Worm (Caenorhabditis elegans) whole organism, midembryonic: ENCODE measurements around the gene C49F5.5.
A peak's percentile ranks its signal among the peaks of the same experiment; 100 is the strongest.

Source experiments
- T22C8.4 ChIP-seq: fragments of 200-800 bp; sonication (Bioruptor generic); IDR thresholded peaks from 2 replicates; pipeline ENCODE4 v1.3.6; 2022; ENCODE audit warnings: missing genetic modification characterization, missing compliant biosample characterization
- cog-1 ChIP-seq: sonication (generic microtip); optimal IDR thresholded peaks from 2 replicates; lab custom pipeline; 2016; ENCODE audit warnings: missing genetic modification characterization, missing compliant biosample characterization
- flt-1 ChIP-seq: fragments of 200-800 bp; sonication (Bioruptor generic); IDR thresholded peaks from 2 replicates; pipeline ENCODE4 v1.3.6; 2022; ENCODE audit warnings: missing genetic modification characterization, missing compliant biosample characterization
- klf-2 ChIP-seq: fragments of 200-800 bp; sonication (Bioruptor generic); conservative IDR thresholded peaks from 2 replicates; pipeline ENCODE4 v1.3.6; 2022; ENCODE audit warnings: missing genetic modification reagents, missing genetic modification characterization, missing compliant biosample characterization
- med-1 ChIP-seq: sonication (generic microtip); optimal IDR thresholded peaks from 2 replicates; lab custom pipeline; 2017; ENCODE audit warnings: missing genetic modification characterization, mild to moderate bottlenecking, missing compliant biosample characterization, antibody characterized with exemption, missing genetic modification reagents; ENCODE audit not compliant: insufficient read depth
- ref-1 ChIP-seq: fragments of 200-800 bp; sonication (Bioruptor generic); conservative IDR thresholded peaks from 2 replicates; pipeline ENCODE4 v1.3.6; 2022; ENCODE audit warnings: missing genetic modification reagents, missing genetic modification characterization, missing compliant biosample characterization
- tab-1 ChIP-seq: fragments of 200-800 bp; sonication (Bioruptor generic); IDR thresholded peaks from 2 replicates; pipeline ENCODE4 v1.3.6; 2022; ENCODE audit warnings: missing genetic modification characterization, missing compliant biosample characterization
- ztf-23 ChIP-seq: fragments of 200-800 bp; sonication (Bioruptor generic); IDR thresholded peaks from 2 replicates; pipeline ENCODE4 v1.3.6; 2022; ENCODE audit warnings: missing genetic modification reagents, missing genetic modification characterization, missing compliant biosample characterization
- ztf-29 ChIP-seq: fragments of 200-800 bp; sonication (Bioruptor generic); IDR thresholded peaks from 2 replicates; pipeline ENCODE4 v1.3.6; 2022; ENCODE audit warnings: missing genetic modification reagents, missing genetic modification characterization, missing compliant biosample characterization

Gene C49F5.5

DNA sequence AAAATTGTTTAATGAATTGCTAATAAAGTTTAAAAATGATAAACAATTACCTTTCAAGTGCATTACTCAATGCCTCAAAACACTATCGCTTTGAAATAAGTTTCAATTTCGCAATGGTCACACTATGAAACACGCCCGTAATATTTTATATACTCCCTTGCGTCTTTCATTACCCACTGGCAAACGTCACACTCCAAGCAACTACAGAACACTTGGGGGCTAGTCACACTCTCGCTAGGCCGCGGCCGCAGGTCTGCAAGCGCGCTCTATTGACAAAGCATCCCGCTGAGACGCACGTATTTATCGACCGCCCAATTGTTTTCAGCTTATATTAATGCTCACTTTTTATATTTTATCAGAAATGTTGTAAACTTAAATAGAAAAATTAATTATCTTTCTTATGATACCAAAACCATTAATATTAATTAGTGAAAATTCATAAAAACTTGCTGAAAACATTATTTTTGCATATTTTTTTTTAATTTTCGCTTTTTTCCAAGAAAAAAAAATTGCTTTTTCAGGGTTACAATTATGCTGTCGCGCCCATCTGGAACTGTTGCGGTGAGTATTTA, 32.0 kb downstream of the C49F5.5 start, which contains the start of the genes nmat-1 and ucr-2.1:
Gene nmat-1, minus strand, starts transcription at position 136 of the 572 bp plus-strand sequence.
Gene ucr-2.1, plus strand, starts transcription at position 522 of the 572 bp plus-strand sequence.
- 0 out of 2 replicates have a peak, but pooled peaks have one; percentile 27 for TF ChIP-seq flt-1
- no peak; the same call in 1 of the 2 replicates for TF ChIP-seq ztf-29 (GFP tag; lab: Robert Waterston, UW)
- no peak for TF ChIP-seq klf-2 (GFP tag; lab: Robert Waterston, UW)

DNA sequence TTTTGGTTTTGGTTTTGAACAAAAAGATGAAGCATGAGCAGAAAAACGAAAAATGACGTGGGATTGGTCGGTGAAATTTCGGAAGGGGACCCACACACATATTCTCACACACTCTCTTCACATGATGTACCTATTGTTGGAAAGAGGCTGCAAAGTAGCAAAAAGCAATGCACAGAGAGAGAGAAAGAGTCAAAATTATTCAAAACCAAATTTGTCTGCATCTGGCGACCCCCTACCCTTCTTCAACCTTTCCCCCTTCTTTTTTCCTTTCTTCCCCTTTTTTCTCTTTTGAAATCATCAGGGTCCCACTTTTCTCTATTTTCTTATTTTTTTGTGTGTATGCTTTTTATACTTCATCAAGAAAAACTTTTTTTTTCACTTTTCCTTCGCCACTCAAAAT, 35.5 kb downstream of the C49F5.5 start:
- TF ChIP-seq ref-1 (GFP tag; lab: Robert Waterston, UW) (no peak), flt-1 (peak; percentile 39; the same call in 1 of the 2 replicates), cog-1 (tag; lab: Kevin White, UChicago) (no peak)

DNA sequence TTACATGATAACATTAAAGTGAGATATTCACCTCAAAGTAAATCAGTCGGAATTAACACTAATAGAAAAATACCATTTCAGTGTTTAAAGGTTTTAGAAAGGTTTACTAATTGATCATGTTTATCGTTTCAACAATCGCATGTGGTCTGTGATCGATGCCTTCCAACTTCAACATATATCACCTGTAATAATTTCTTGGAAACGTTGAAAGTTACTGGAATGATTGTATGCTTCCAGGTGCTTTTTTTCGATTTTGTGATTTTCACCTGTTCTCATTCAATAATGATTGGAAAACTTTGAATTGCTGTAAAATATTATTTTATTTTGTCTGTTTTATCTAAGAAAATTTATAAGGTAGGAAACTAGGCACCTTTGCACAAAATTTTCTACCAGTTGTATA, 36.5 kb downstream of the C49F5.5 start:
- no peak for TF ChIP-seq klf-2 (GFP tag; lab: Robert Waterston, UW)
- no peak for TF ChIP-seq tab-1
- no peak for TF ChIP-seq ztf-29 (GFP tag; lab: Robert Waterston, UW)
- no peak for TF ChIP-seq flt-1

DNA sequence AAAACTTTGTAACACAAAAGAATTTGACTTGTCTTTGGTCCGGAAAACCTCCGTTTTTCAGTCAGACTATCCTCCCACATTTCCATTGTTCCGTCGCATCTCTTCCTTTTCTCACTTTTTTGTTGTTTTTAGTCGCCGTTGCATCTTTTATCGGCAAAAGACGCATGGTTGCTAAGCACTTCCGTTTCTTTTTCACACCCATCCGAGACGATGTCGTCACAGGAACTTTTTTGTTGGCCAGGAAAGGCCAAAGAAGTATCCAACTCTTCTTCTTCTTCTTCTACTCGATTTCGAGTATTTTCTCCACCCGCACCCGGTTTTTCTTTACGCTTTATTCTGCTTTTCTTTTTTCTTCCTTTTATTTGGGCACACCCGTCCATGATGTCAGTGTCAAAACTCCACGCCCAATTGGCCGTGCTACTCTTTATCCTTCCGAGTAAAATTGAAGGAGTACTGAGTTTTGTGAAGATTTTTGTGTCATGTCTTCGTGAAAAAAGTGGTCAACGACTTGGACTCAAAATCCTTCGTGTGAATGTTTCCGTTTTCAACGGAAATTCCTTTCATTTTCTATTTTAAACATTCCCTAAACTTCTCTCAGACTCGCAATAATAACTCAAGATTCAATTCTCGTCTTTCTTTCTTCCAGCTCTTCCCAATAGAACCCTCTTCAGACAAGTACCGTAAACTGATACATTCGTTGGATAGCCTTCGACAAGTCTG, 39.2 kb downstream of the C49F5.5 start, which contains the start of gene B0198.2:
Gene B0198.2, plus strand, starts transcription at position 670 of the 720 bp plus-strand sequence.
- TF ChIP-seq ref-1 (GFP tag; lab: Robert Waterston, UW) (no peak), cog-1 (tag; lab: Kevin White, UChicago) (no peak), med-1 (GFP tag; lab: Kevin White, UChicago) (no peak), flt-1 (no peak), T22C8.4 (GFP tag; lab: Robert Waterston, UW) (no peak), ztf-23 (GFP tag; lab: Robert Waterston, UW) (no peak), ztf-29 (GFP tag; lab: Robert Waterston, UW) (no peak), klf-2 (GFP tag; lab: Robert Waterston, UW) (no peak), tab-1 (no peak)

DNA sequence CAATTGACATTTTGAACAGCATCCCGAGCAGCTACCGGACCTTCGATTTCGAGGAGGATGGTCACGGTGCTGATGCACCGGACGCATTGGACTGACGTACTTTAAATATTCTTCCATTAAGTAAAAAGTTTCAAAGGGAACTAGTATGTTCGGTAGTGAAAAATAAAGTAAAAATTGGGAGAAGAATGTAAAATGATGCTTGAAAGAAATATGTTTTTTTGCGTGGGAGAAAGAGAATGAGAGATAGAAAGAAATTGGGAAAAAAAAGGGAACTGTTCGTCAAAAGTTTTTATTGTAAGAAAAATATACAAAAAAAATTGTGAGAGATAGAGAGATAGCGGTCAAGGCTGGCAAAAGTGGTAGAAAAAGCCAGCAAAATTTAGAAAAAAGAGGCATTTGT, 48.0 kb downstream of the C49F5.5 start, which contains the start of gene tsp-20:
Gene tsp-20, minus strand, starts transcription at position 101 of the 400 bp plus-strand sequence.
- TF ChIP-seq med-1 (GFP tag; lab: Kevin White, UChicago) (no peak), klf-2 (GFP tag; lab: Robert Waterston, UW) (no peak), ztf-29 (GFP tag; lab: Robert Waterston, UW) (no peak), flt-1 (no peak), T22C8.4 (GFP tag; lab: Robert Waterston, UW) (no peak), ztf-23 (GFP tag; lab: Robert Waterston, UW) (no peak), cog-1 (tag; lab: Kevin White, UChicago) (no peak)

DNA sequence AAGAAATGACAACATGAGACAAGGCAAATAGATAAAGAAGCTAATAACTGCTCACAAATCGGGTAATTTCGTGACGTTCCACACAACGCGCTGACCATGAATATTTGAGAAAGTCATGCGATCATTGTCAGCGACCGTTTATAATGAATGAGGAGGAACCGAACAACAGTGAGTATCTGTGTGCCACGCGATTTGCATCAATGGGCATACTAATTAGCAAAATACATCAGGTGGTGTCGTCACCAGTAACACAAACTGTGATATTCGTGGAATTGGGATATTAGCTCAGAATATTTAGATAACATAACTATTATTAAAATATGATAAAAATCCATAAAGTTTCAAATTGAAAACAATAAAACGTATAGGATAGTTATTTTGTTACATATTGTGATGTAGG, 48.7 kb downstream of the C49F5.5 start:
- TF ChIP-seq T22C8.4 (GFP tag; lab: Robert Waterston, UW), result no peak
- no peak for TF ChIP-seq ztf-23 (GFP tag; lab: Robert Waterston, UW)
- no peak for TF ChIP-seq med-1 (GFP tag; lab: Kevin White, UChicago)
- no peak for TF ChIP-seq ztf-29 (GFP tag; lab: Robert Waterston, UW)
- TF ChIP-seq tab-1, result no peak
- TF ChIP-seq ref-1 (GFP tag; lab: Robert Waterston, UW), result no peak
- TF ChIP-seq klf-2 (GFP tag; lab: Robert Waterston, UW), result no peak
- no peak for TF ChIP-seq cog-1 (tag; lab: Kevin White, UChicago)
- TF ChIP-seq flt-1, result no peak

DNA sequence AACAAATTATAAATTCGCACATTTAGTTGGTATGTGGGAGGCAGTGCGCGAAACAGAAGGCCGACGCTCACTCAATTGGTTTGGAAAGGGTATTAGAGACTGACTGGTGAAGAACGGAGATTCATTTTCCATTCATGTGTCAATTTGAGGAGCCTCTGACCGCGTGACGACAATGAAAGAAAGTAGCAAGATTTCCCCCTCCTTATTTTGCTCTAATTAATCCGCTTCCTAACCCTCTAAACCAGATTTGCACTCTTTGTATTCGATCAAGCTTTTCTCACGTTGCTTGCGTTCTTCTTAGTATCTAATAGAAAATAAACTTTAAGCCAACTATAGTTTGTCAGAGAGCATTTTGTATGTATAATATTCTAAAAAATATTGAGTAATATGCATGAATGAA, 50.1 kb downstream of the C49F5.5 start:
- TF ChIP-seq cog-1 (tag; lab: Kevin White, UChicago) (peak; percentile 2), ztf-29 (GFP tag; lab: Robert Waterston, UW) (no peak)
